Worm (Caenorhabditis elegans): ENCODE data around the gene B0252.11.

Gene B0252.11

DNA sequence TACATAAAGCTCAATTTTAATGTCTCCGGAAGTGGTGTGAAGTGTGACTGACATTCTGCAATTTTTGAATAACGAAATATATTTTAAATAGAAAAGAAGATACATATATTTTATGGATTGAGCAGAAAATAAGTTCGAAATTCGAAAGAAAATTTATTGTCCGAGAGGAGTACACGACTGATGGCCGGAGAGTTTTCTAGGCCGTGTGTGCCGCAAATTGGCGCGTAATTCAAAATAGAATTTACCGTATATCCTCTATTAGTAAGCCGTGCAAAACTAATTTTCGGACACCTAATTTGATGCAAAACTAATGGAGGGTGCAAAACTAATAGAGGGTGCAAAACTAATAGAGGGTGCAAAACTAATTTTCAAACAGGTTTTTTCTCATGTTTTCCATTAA is 4.3 kb downstream of the B0252.11 start, which contains the start of gene cyn-10 (continued):
- TF ChIP-seq swsn-7 (tag; optimal IDR thresholded peaks at IDR 0.05) = peak; percentile 93
- TF ChIP-seq skn-1 (tag; optimal IDR thresholded peaks at IDR 0.05) = peak; percentile 58
- no peak for TF ChIP-seq aha-1 (tag; optimal IDR thresholded peaks at IDR 0.05)
- TF ChIP-seq nhr-76 (tag; optimal IDR thresholded peaks at IDR 0.05) = no peak
- peak in 1 of 2 experiments; percentile 29 for TF ChIP-seq mdl-1 (tag; optimal IDR thresholded peaks at IDR 0.05)
- TF ChIP-seq aly-2 (tag; optimal IDR thresholded peaks at IDR 0.05) = no peak
- peak; percentile 98 for TF ChIP-seq irx-1 (tag; optimal IDR thresholded peaks at IDR 0.05)
- TF ChIP-seq egl-13 (tag; optimal IDR thresholded peaks at IDR 0.05) = peak; percentile 96
- peak; percentile 97 to 98 for TF ChIP-seq efl-1 (optimal IDR thresholded peaks at IDR 0.05)
- peak; percentile 97 to 100 for TF ChIP-seq efl-1 (GFP tag; optimal IDR thresholded peaks at IDR 0.05 in 1 of 2)
- TF ChIP-seq nhr-77 (tag; optimal IDR thresholded peaks at IDR 0.05) = no peak
- TF ChIP-seq ztf-4 (tag; optimal IDR thresholded peaks at IDR 0.05) = peak; percentile 66
- peak; percentile 44 for TF ChIP-seq snpc-4 (tag; optimal IDR thresholded peaks at IDR 0.05)
- TF ChIP-seq mef-2 (tag; optimal IDR thresholded peaks at IDR 0.05) = no peak
- peak; percentile 96 for TF ChIP-seq nhr-90 (tag; optimal IDR thresholded peaks at IDR 0.05; ENCODE audit: poor library complexity)
- peak in 1 of 2 experiments; percentile 99 for TF ChIP-seq ztf-11 (tag; optimal IDR thresholded peaks at IDR 0.05)
- peak; percentile 87 for TF ChIP-seq isw-1 (GFP tag; IDR thresholded peaks at IDR 0.05)
- peak; percentile 61 for TF ChIP-seq blmp-1 (tag; optimal IDR thresholded peaks at IDR 0.05)
- TF ChIP-seq C34B4.2 (tag; optimal IDR thresholded peaks at IDR 0.05) = peak; percentile 13
- TF ChIP-seq hpl-2 (GFP tag; optimal IDR thresholded peaks at IDR 0.05) = no peak
- TF ChIP-seq lin-39 (tag; optimal IDR thresholded peaks at IDR 0.05) = peak; percentile 52
- TF ChIP-seq unc-98 (GFP tag; IDR thresholded peaks at IDR 0.05) = peak; percentile 97
- peak; percentile 81 for TF ChIP-seq lin-14 (GFP tag; optimal IDR thresholded peaks at IDR 0.05)
- peak; percentile 57 for TF ChIP-seq zip-4 (GFP tag; optimal IDR thresholded peaks at IDR 0.05)
- TF ChIP-seq vab-15 (tag; optimal IDR thresholded peaks at IDR 0.05) = peak; percentile 72
- no peak for TF ChIP-seq ama-1 (optimal IDR thresholded peaks at IDR 0.05)
- peak; percentile 38 for TF ChIP-seq lin-15B (tag; optimal IDR thresholded peaks at IDR 0.05)
- peak; percentile 92 for TF ChIP-seq nhr-20 (tag; optimal IDR thresholded peaks at IDR 0.05)
- TF ChIP-seq ceh-90 (tag; optimal IDR thresholded peaks at IDR 0.05) = peak; percentile 99
- TF ChIP-seq egl-27 (tag; optimal IDR thresholded peaks at IDR 0.05) = no peak
- no peak for TF ChIP-seq zag-1 (tag; optimal IDR thresholded peaks at IDR 0.05)
- TF ChIP-seq nhr-237 (tag; optimal IDR thresholded peaks at IDR 0.05) = no peak
- TF ChIP-seq nhr-28 (tag; optimal IDR thresholded peaks at IDR 0.05) = no peak
- TF ChIP-seq lir-3 (tag; optimal IDR thresholded peaks at IDR 0.05; ENCODE audit: poor library complexity) = peak; percentile 97
- TF ChIP-seq lin-35 (GFP tag; optimal IDR thresholded peaks at IDR 0.05) = peak; percentile 96 to 97
- TF ChIP-seq F16B12.6 (tag; optimal IDR thresholded peaks at IDR 0.05) = peak; percentile 30
- peak; percentile 92 for TF ChIP-seq xbp-1 (tag; optimal IDR thresholded peaks at IDR 0.05)
- TF ChIP-seq fkh-8 (tag; optimal IDR thresholded peaks at IDR 0.05) = peak; percentile 77
- TF ChIP-seq C04F5.9 (tag; optimal IDR thresholded peaks at IDR 0.05) = peak; percentile 95
- no peak for TF ChIP-seq pag-3 (tag; optimal IDR thresholded peaks at IDR 0.05; ENCODE audit: borderline replicate concordance, insufficient read depth)
- peak; percentile 82 for TF ChIP-seq elt-2 (tag; optimal IDR thresholded peaks at IDR 0.05)
- peak; percentile 97 for TF ChIP-seq dsc-1 (tag; optimal IDR thresholded peaks at IDR 0.05)
- TF ChIP-seq nhr-19 (GFP tag; conservative IDR thresholded peaks at IDR 0.05) = peak; percentile 95
- TF ChIP-seq dpl-1 (GFP tag; optimal IDR thresholded peaks at IDR 0.05) = peak; percentile 94 to 96 (median 96)
- TF ChIP-seq ces-1 (GFP tag; optimal IDR thresholded peaks at IDR 0.05) = no peak
- no peak for TF ChIP-seq fkh-10 (GFP tag; optimal IDR thresholded peaks at IDR 0.05)
- TF ChIP-seq grh-1 (GFP tag; IDR thresholded peaks at IDR 0.05) = peak; percentile 84
- peak; percentile 94 for TF ChIP-seq tbx-2 (tag; optimal IDR thresholded peaks at IDR 0.05)
- peak; percentile 99 for TF ChIP-seq rnt-1 (tag; optimal IDR thresholded peaks at IDR 0.05)
- TF ChIP-seq C16A3.4 (tag; optimal IDR thresholded peaks at IDR 0.05) = peak; percentile 49
- TF ChIP-seq pqm-1 (tag; optimal IDR thresholded peaks at IDR 0.05) = no peak
- TF ChIP-seq lin-13 (GFP tag; optimal IDR thresholded peaks at IDR 0.05) = peak; percentile 31
- TF ChIP-seq sox-4 (tag; optimal IDR thresholded peaks at IDR 0.05) = peak; percentile 95
- TF ChIP-seq fkh-4 (tag; optimal IDR thresholded peaks at IDR 0.05; ENCODE audit: borderline replicate concordance) = peak; percentile 98

Measured in whole organism, L1 larva.